Fruit fly (Drosophila melanogaster) whole organism, embryonic: ENCODE results near the gene frj.
A peak's percentile ranks its signal among the peaks of the same experiment; 100 is the strongest.

Experiments used
- Ada2b ChIP-seq: fragments of 200-800 bp; sonication (Bioruptor generic); IDR thresholded peaks from 2 replicates; pipeline ENCODE4 v1.3.6; 2022; ENCODE audit warnings: missing biosample characterization, missing genetic modification characterization
- Atf-2 ChIP-seq: fragments of 200-800 bp; sonication (Bioruptor generic); optimal IDR thresholded peaks from 2 replicates; lab custom pipeline; 2016; ENCODE audit warnings: missing biosample characterization, missing genetic modification characterization
- CG11695 ChIP-seq: fragments of 200-800 bp; sonication (Bioruptor generic); IDR thresholded peaks from 3 replicates; pipeline ENCODE4 v1.3.6; 2022; ENCODE audit warnings: missing biosample characterization, missing genetic modification characterization
- CG12236 ChIP-seq: fragments of 200-800 bp; sonication (Bioruptor generic); optimal IDR thresholded peaks from 2 replicates; lab custom pipeline; 2016; ENCODE audit warnings: missing biosample characterization, missing genetic modification characterization
- CG15696 ChIP-seq: fragments of 200-800 bp; sonication (Bioruptor generic); optimal IDR thresholded peaks from 2 replicates; lab custom pipeline; 2019; ENCODE audit warnings: missing biosample characterization, mild to moderate bottlenecking, missing genetic modification characterization, moderate library complexity
- CG30403 ChIP-seq: fragments of 200-800 bp; sonication (Bioruptor generic); optimal IDR thresholded peaks from 3 replicates; lab custom pipeline; 2016; ENCODE audit warnings: missing biosample characterization, missing genetic modification characterization
- CG4707 ChIP-seq: fragments of 200-800 bp; sonication (Bioruptor generic); optimal IDR thresholded peaks from 2 replicates; lab custom pipeline; 2018; ENCODE audit warnings: missing biosample characterization, mild to moderate bottlenecking, missing genetic modification characterization, moderate library complexity
- CG5245 ChIP-seq: fragments of 200-800 bp; sonication (Bioruptor generic); optimal IDR thresholded peaks from 3 replicates; lab custom pipeline; 2016; ENCODE audit warnings: missing biosample characterization, missing genetic modification characterization
- CG6272 ChIP-seq: fragments of 200-800 bp; sonication (Bioruptor generic); IDR thresholded peaks from 2 replicates; pipeline ENCODE4 v1.3.6; 2022; ENCODE audit warnings: missing biosample characterization, missing genetic modification characterization
- CG6689 ChIP-seq: fragments of 200-800 bp; sonication (Bioruptor generic); IDR thresholded peaks from 2 replicates; pipeline ENCODE4 v1.3.6; 2022; ENCODE audit warnings: missing biosample characterization, missing genetic modification characterization
- CG8281 ChIP-seq: fragments of 200-800 bp; sonication (Bioruptor generic); optimal IDR thresholded peaks from 2 replicates; lab custom pipeline; 2018; ENCODE audit warnings: missing biosample characterization, mild to moderate bottlenecking, missing genetic modification characterization, moderate library complexity
- CG9727 ChIP-seq: fragments of 200-800 bp; sonication (Bioruptor generic); optimal IDR thresholded peaks from 3 replicates; lab custom pipeline; 2017; ENCODE audit warnings: missing biosample characterization, mild to moderate bottlenecking, missing genetic modification characterization
- Dfd ChIP-seq, 2 experiments: fragments of >200 bp; optimal IDR thresholded peaks; 2 replicates each; lab custom pipeline; 2017; ENCODE audit warnings: missing biosample characterization in 2 of 2, missing genetic modification characterization in 2 of 2
- H15 ChIP-seq: fragments of 200-800 bp; sonication (Bioruptor generic); IDR thresholded peaks from 3 replicates; pipeline ENCODE4 v1.3.6; 2022; ENCODE audit warnings: missing biosample characterization, missing genetic modification characterization
- HLH3B ChIP-seq: fragments of 200-800 bp; sonication (Bioruptor generic); IDR thresholded peaks from 2 replicates; pipeline ENCODE4 v1.3.6; 2022; ENCODE audit warnings: missing biosample characterization, missing genetic modification characterization
- Hand ChIP-seq: fragments of 200-800 bp; sonication (Bioruptor generic); optimal IDR thresholded peaks from 2 replicates; lab custom pipeline; 2017; ENCODE audit warnings: mild to moderate bottlenecking, missing biosample characterization, missing genetic modification reagents, missing genetic modification characterization
- Jarid2 ChIP-seq: fragments of 200-800 bp; sonication (Bioruptor generic); optimal IDR thresholded peaks from 3 replicates; lab custom pipeline; 2017; ENCODE audit warnings: mild to moderate bottlenecking, missing biosample characterization, missing genetic modification reagents, missing genetic modification characterization
- MESR4 ChIP-seq: fragments of 200-800 bp; sonication (Bioruptor generic); optimal IDR thresholded peaks from 2 replicates; lab custom pipeline; 2018; ENCODE audit warnings: missing biosample characterization, mild to moderate bottlenecking, missing genetic modification characterization, moderate library complexity
- MTF-1 ChIP-seq: fragments of 200-800 bp; sonication (Bioruptor generic); optimal IDR thresholded peaks from 2 replicates; lab custom pipeline; 2018; ENCODE audit warnings: missing biosample characterization, mild to moderate bottlenecking, missing genetic modification characterization, borderline replicate concordance
- Mrtf ChIP-seq: fragments of 200-800 bp; sonication (Bioruptor generic); IDR thresholded peaks from 3 replicates; pipeline ENCODE4 v1.3.6; 2022; ENCODE audit warnings: missing biosample characterization, missing genetic modification characterization
- Neu2 ChIP-seq: fragments of 200-800 bp; sonication (Bioruptor generic); optimal IDR thresholded peaks from 3 replicates; lab custom pipeline; 2016; ENCODE audit warnings: missing biosample characterization, missing genetic modification characterization, borderline replicate concordance
- Spps ChIP-seq: fragments of 200-800 bp; sonication (Bioruptor generic); optimal IDR thresholded peaks from 2 replicates; lab custom pipeline; 2018; ENCODE audit warnings: missing biosample characterization, mild to moderate bottlenecking, missing genetic modification characterization
- TFAM ChIP-seq: fragments of 200-800 bp; sonication (Bioruptor generic); optimal IDR thresholded peaks from 2 replicates; lab custom pipeline; 2017; ENCODE audit warnings: missing biosample characterization, missing genetic modification characterization, inconsistent platforms
- ash1 ChIP-seq: fragments of 200-800 bp; sonication (Bioruptor generic); optimal IDR thresholded peaks from 2 replicates; lab custom pipeline; 2018; ENCODE audit warnings: missing biosample characterization, mild to moderate bottlenecking, missing genetic modification characterization
- bowl ChIP-seq: fragments of 200-800 bp; sonication (Bioruptor generic); IDR thresholded peaks from 2 replicates; pipeline ENCODE4 v1.3.6; 2022; ENCODE audit warnings: missing biosample characterization, missing genetic modification characterization
- btn ChIP-seq: fragments of 200-800 bp; sonication (Bioruptor generic); optimal IDR thresholded peaks from 2 replicates; lab custom pipeline; 2016; ENCODE audit warnings: missing biosample characterization, missing genetic modification characterization
- ci ChIP-seq: fragments of 200-800 bp; sonication (Bioruptor generic); IDR thresholded peaks from 3 replicates; pipeline ENCODE4 v1.3.6; 2022; ENCODE audit warnings: missing biosample characterization, missing genetic modification characterization
- da ChIP-seq: fragments of 200-800 bp; sonication (Bioruptor generic); optimal IDR thresholded peaks from 2 replicates; lab custom pipeline; 2016; ENCODE audit warnings: missing biosample characterization, missing genetic modification characterization
- dan ChIP-seq: fragments of 200-800 bp; sonication (Bioruptor generic); IDR thresholded peaks from 2 replicates; pipeline ENCODE4 v1.3.6; 2022; ENCODE audit warnings: missing biosample characterization, missing genetic modification characterization
- dmrt11E ChIP-seq: fragments of 200-800 bp; sonication (Bioruptor generic); optimal IDR thresholded peaks from 3 replicates; lab custom pipeline; 2018; ENCODE audit warnings: missing biosample characterization, mild to moderate bottlenecking, missing genetic modification characterization, moderate library complexity
- ems ChIP-seq: fragments of 200-800 bp; sonication (Bioruptor generic); optimal IDR thresholded peaks from 3 replicates; lab custom pipeline; 2016; ENCODE audit warnings: missing biosample characterization, missing genetic modification characterization
- exex ChIP-seq: fragments of 200-800 bp; sonication (Bioruptor generic); optimal IDR thresholded peaks from 4 replicates; lab custom pipeline; 2018; ENCODE audit warnings: missing biosample characterization, mild to moderate bottlenecking, missing genetic modification characterization, moderate library complexity
- ftz-f1 ChIP-seq: fragments of 200-800 bp; sonication (Bioruptor generic); optimal IDR thresholded peaks from 2 replicates; lab custom pipeline; 2016; ENCODE audit warnings: missing biosample characterization, missing genetic modification characterization
- fu2 ChIP-seq: fragments of 200-800 bp; sonication (Bioruptor generic); optimal IDR thresholded peaks from 2 replicates; lab custom pipeline; 2016; ENCODE audit warnings: missing biosample characterization, missing genetic modification characterization
- gfzf ChIP-seq: fragments of 200-800 bp; sonication (Bioruptor generic); optimal IDR thresholded peaks from 2 replicates; lab custom pipeline; 2016; ENCODE audit warnings: missing biosample characterization, mild to moderate bottlenecking, missing genetic modification characterization, moderate library complexity
- grn ChIP-seq: fragments of 200-800 bp; sonication (Bioruptor generic); optimal IDR thresholded peaks from 3 replicates; lab custom pipeline; 2017; ENCODE audit warnings: missing biosample characterization, missing genetic modification characterization
- jumu ChIP-seq: fragments of 200-800 bp; sonication (Bioruptor generic); optimal IDR thresholded peaks from 3 replicates; lab custom pipeline; 2016; ENCODE audit warnings: missing biosample characterization, missing genetic modification characterization
- kah ChIP-seq: fragments of 200-800 bp; sonication (Bioruptor generic); optimal IDR thresholded peaks from 2 replicates; lab custom pipeline; 2018; ENCODE audit warnings: missing biosample characterization, mild to moderate bottlenecking, missing genetic modification characterization
- lbe ChIP-seq: fragments of 200-800 bp; sonication (Bioruptor generic); optimal IDR thresholded peaks from 2 replicates; lab custom pipeline; 2016; ENCODE audit warnings: missing biosample characterization, mild to moderate bottlenecking, missing genetic modification characterization
- luna ChIP-seq: fragments of 200-800 bp; sonication (Bioruptor generic); optimal IDR thresholded peaks from 2 replicates; lab custom pipeline; 2016; ENCODE audit warnings: missing biosample characterization, missing genetic modification characterization
- mirr ChIP-seq: fragments of 200-800 bp; sonication (Bioruptor generic); optimal IDR thresholded peaks from 3 replicates; lab custom pipeline; 2018; ENCODE audit warnings: missing biosample characterization, mild to moderate bottlenecking, missing genetic modification characterization
- nerfin-2 ChIP-seq: fragments of 200-800 bp; sonication (Bioruptor generic); IDR thresholded peaks from 2 replicates; pipeline ENCODE4 v1.3.6; 2022; ENCODE audit warnings: missing biosample characterization, missing genetic modification characterization; ENCODE audit not compliant: partially characterized antibody
- odd ChIP-seq: fragments of 200-800 bp; sonication (Bioruptor generic); optimal IDR thresholded peaks from 2 replicates; lab custom pipeline; 2017; ENCODE audit warnings: missing biosample characterization, mild to moderate bottlenecking, missing genetic modification characterization
- pan ChIP-seq, 4 experiments: fragments of >200 bp in 3 of 4; fragments of 200-800 bp in 1 of 4; sonication (Bioruptor generic) in 1 of 4; optimal IDR thresholded peaks in 3 of 4; IDR thresholded peaks in 1 of 4; 2 replicates each; pipeline versions ENCODE4 v1.3.6 to Lab custom; 2017 to 2022; ENCODE audit warnings: missing biosample characterization in 2 of 4, missing genetic modification characterization in 2 of 4, mixed read lengths in 1 of 4
- run ChIP-seq: fragments of 200-800 bp; sonication (Bioruptor generic); optimal IDR thresholded peaks from 3 replicates; lab custom pipeline; 2018; ENCODE audit warnings: missing biosample characterization, mild to moderate bottlenecking, missing genetic modification characterization
- scrt ChIP-seq: fragments of 200-800 bp; sonication (Bioruptor generic); optimal IDR thresholded peaks from 2 replicates; lab custom pipeline; 2018; ENCODE audit warnings: missing biosample characterization, mild to moderate bottlenecking, missing genetic modification characterization, moderate library complexity
- sd ChIP-seq: fragments of 200-800 bp; sonication (Bioruptor generic); optimal IDR thresholded peaks from 3 replicates; lab custom pipeline; 2018; ENCODE audit warnings: missing biosample characterization, mild to moderate bottlenecking, missing genetic modification characterization, moderate library complexity
- vfl ChIP-seq: fragments of 200-800 bp; sonication (Bioruptor generic); optimal IDR thresholded peaks from 2 replicates; lab custom pipeline; 2016; ENCODE audit warnings: missing biosample characterization, missing genetic modification characterization
- zfh1 ChIP-seq: fragments of 200-800 bp; sonication (Bioruptor generic); IDR thresholded peaks from 3 replicates; pipeline ENCODE4 v1.3.6; 2022; ENCODE audit warnings: missing biosample characterization, missing genetic modification characterization

Gene frj

DNA sequence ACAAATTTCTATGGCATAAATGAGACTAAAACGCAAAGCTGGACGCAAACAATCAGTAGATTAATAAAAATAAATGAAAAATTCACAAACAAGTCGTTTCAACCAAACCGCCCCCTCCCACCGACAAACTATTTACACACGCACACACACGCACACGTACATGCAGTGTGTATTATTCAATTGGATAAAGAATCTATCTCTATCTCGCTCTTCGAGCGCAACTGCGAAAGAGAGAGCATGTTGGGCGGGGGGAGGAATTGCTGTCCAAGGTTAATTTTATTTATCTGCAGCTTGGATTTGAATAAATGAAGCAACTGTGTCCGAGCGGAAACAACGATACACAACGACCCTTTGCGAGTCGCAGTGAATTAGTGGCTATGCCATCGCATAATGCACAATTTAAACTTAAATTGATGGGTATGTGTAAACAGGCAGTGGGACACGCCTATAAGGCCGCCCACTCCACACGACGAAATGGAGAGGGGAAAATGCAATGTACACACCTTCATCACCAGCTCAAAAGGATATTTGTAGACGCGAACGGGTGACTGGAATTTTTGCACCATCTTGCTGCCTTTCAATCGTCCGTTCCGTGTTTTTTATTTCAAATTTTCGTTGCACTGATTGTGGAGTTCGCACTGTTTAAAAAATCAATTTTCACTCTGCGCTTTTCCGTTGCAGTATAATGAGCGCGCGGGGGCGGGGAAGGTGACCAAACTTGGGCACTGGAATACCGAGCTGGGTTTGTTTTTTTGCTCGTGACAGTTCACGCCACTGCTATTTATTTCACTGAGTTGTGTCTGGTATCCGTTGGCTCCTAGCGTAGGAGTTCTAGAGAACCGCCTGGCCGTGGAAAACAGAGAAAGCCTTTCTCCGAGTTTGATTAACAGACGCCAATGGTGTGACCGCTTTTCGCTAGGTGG is 559 bp upstream of the frj start, which contains the start of gene retm (continued):
- no peak for TF ChIP-seq zfh1 (GFP tag; lab: Robert Waterston, UW)
- no peak for TF ChIP-seq CG6689 (GFP tag; lab: Robert Waterston, UW)
- TF ChIP-seq Dfd (GFP tag; optimal IDR thresholded peaks at IDR 0.05; lab: Kevin White, UChicago) = no peak
- no peak for TF ChIP-seq CG9727
- no peak for TF ChIP-seq CG6272 (GFP tag; lab: Robert Waterston, UW)
- TF ChIP-seq vfl = no peak
- TF ChIP-seq TFAM (GFP tag; lab: Kevin White, UChicago) = no peak
- TF ChIP-seq ftz-f1 (GFP tag; lab: Kevin White, UChicago) = peak; percentile 92
- TF ChIP-seq gfzf = no peak
- TF ChIP-seq da (GFP tag; lab: Kevin White, UChicago) = no peak
- no peak for TF ChIP-seq btn (GFP tag; lab: Kevin White, UChicago)
- TF ChIP-seq MTF-1 (GFP tag; lab: Kevin White, UChicago) = no peak
- TF ChIP-seq odd (GFP tag; lab: Kevin White, UChicago) = no peak
- no peak for TF ChIP-seq kah (GFP tag; lab: Kevin White, UChicago)
- TF ChIP-seq Ada2b = no peak
- no peak for TF ChIP-seq ems (GFP tag; lab: Kevin White, UChicago)
- no peak for TF ChIP-seq dmrt11E
- TF ChIP-seq grn (GFP tag; lab: Kevin White, UChicago) = no peak
- TF ChIP-seq pan (optimal IDR thresholded peaks at IDR 0.05; lab: Kevin White, UChicago) = no peak
- no peak for TF ChIP-seq pan (GFP tag; optimal IDR thresholded peaks at IDR 0.05 in 1 of 2, IDR thresholded peaks at IDR 0.05 in 1 of 2)
- TF ChIP-seq CG11695 (GFP tag; lab: Robert Waterston, UW) = 0 out of 3 replicates have a peak, but pooled peaks have one; percentile 13
- TF ChIP-seq Neu2 (GFP tag; lab: Kevin White, UChicago) = no peak
- no peak for TF ChIP-seq Hand
- no peak for TF ChIP-seq HLH3B (GFP tag; lab: Robert Waterston, UW)
- no peak for TF ChIP-seq luna (GFP tag; lab: Kevin White, UChicago)
- no peak for TF ChIP-seq fu2 (GFP tag; lab: Kevin White, UChicago)
- no peak for TF ChIP-seq CG8281 (tag; lab: Kevin White, UChicago)
- TF ChIP-seq CG4707 (GFP tag; lab: Kevin White, UChicago) = no peak
- no peak for TF ChIP-seq lbe
- no peak for TF ChIP-seq CG30403 (GFP tag; lab: Kevin White, UChicago)
- peak; percentile 53 for TF ChIP-seq mirr (GFP tag; lab: Kevin White, UChicago)
- TF ChIP-seq ci = peak; percentile 45; the same call in 1 of the 3 replicates
- peak; percentile 57 for TF ChIP-seq MESR4 (GFP tag; lab: Kevin White, UChicago)
- no peak for TF ChIP-seq Mrtf
- no peak for TF ChIP-seq dan (GFP tag; lab: Robert Waterston, UW)
- TF ChIP-seq sd = peak; percentile 71
- TF ChIP-seq ash1 (GFP tag; lab: Kevin White, UChicago) = no peak
- no peak for TF ChIP-seq Spps (tag; lab: Kevin White, UChicago)
- TF ChIP-seq H15 (GFP tag; lab: Robert Waterston, UW) = no peak
- peak; percentile 15 for TF ChIP-seq exex (tag; lab: Kevin White, UChicago)
- TF ChIP-seq CG15696 (tag; lab: Kevin White, UChicago) = no peak
- TF ChIP-seq jumu = no peak
- TF ChIP-seq CG5245 = no peak
- TF ChIP-seq run (tag; lab: Kevin White, UChicago) = no peak
- no peak for TF ChIP-seq Atf-2 (GFP tag; lab: Kevin White, UChicago)
- no peak for TF ChIP-seq scrt (GFP tag; lab: Kevin White, UChicago)
- no peak for TF ChIP-seq bowl
- TF ChIP-seq nerfin-2 (GFP tag; lab: Robert Waterston, UW) = no peak
- TF ChIP-seq CG12236 = no peak
- peak; percentile 39 for TF ChIP-seq Jarid2 (GFP tag; lab: Kevin White, UChicago)
